Fruit fly (Drosophila melanogaster) S2 (cell line): Measurements from ENCODE around the gene CG12746.

Experiments
- CG8478 ChIP-seq: fragments of >200 bp; optimal IDR thresholded peaks from 2 replicates; lab custom pipeline; 2018
- CTCF ChIP-seq, 2 experiments: fragments of >200 bp; optimal IDR thresholded peaks; 2 replicates each; lab custom pipeline; 2018

DNA sequence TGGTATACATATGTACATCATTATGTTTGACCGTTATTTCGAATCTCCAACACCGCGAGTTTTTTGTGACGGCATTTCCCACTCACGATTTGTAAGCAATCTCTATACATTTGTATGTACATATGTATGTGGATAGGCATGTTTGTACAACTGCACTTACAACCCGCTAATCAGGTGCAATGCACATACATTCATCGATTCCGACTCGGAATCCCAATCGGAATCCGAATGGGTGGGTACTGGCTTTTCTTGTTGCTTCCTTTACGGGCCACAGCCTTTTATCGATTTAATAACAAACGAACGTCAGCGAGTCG lies 6.7 kb downstream of the CG12746 start:
- no peak for TF ChIP-seq CG8478 (lab: Kevin White, UChicago)
- TF ChIP-seq CTCF (optimal IDR thresholded peaks at IDR 0.05; lab: Kevin White, UChicago), result no peak
